Fruit fly (Drosophila melanogaster): ENCODE data around the gene PK2-R1.

- TF ChIP-seq hth (optimal IDR thresholded peaks at IDR 0.05) (no peak), Nf-YB (GFP tag; optimal IDR thresholded peaks at IDR 0.05) (no peak), kay (GFP tag; optimal IDR thresholded peaks at IDR 0.05) (no peak), insv (GFP tag; optimal IDR thresholded peaks at IDR 0.05) (no peak), CG6254 (GFP tag; optimal IDR thresholded peaks at IDR 0.05) (no peak), CG6272 (GFP tag; IDR thresholded peaks at IDR 0.05) (no peak), Bteb2 (GFP tag; optimal IDR thresholded peaks at IDR 0.05) (no peak), Oaz (GFP tag; IDR thresholded peaks at IDR 0.05) (no peak), CG10147 (GFP tag; optimal IDR thresholded peaks at IDR 0.05) (no peak), abd-A (tag; optimal IDR thresholded peaks at IDR 0.05) (no peak), crc (GFP tag; optimal IDR thresholded peaks at IDR 0.05) (no peak), MESR4 (GFP tag; optimal IDR thresholded peaks at IDR 0.05) (no peak), CG1602 (GFP tag; optimal IDR thresholded peaks at IDR 0.05) (no peak)
Measured at dm6 chr3R:13288763-13289312, 49.3 kb upstream of the PK2-R1 start, which contains the start of gene apn.

All from whole organism, embryonic.